Worm (Caenorhabditis elegans) whole organism, mixed stage, embryonic: Measurements from ENCODE around the gene acp-6.

Experiments
- M03D4.4 ChIP-seq: sonication (generic microtip); optimal IDR thresholded peaks from 2 replicates; lab custom pipeline; 2017; ENCODE audit warnings: mild to moderate bottlenecking, missing genetic modification characterization, missing compliant biosample characterization
- bed-3 ChIP-seq: fragments of 200-800 bp; sonication (Bioruptor generic); optimal IDR thresholded peaks from 3 replicates; lab custom pipeline; 2018; ENCODE audit warnings: mild to moderate bottlenecking, missing genetic modification characterization, moderate library complexity, missing compliant biosample characterization
- blmp-1 ChIP-seq: fragments of 150-350 bp; optimal IDR thresholded peaks from 2 replicates; lab custom pipeline; 2014; ENCODE audit warnings: missing biosample characterization, missing genetic modification characterization
- ceh-39 ChIP-seq: fragments of 150-350 bp; optimal IDR thresholded peaks from 2 replicates; lab custom pipeline; 2014; ENCODE audit warnings: missing biosample characterization, missing genetic modification characterization
- ceh-43 ChIP-seq: fragments of 200-800 bp; sonication (Bioruptor generic); optimal IDR thresholded peaks from 2 replicates; lab custom pipeline; 2018; ENCODE audit warnings: mild to moderate bottlenecking, missing genetic modification characterization, moderate library complexity, missing compliant biosample characterization
- ceh-83 ChIP-seq: fragments of 200-800 bp; sonication (Bioruptor generic); optimal IDR thresholded peaks from 2 replicates; lab custom pipeline; 2018; ENCODE audit warnings: mild to moderate bottlenecking, missing genetic modification characterization, missing compliant biosample characterization
- ces-1 ChIP-seq: fragments of 150-350 bp; optimal IDR thresholded peaks from 2 replicates; lab custom pipeline; 2014; ENCODE audit warnings: missing biosample characterization, missing genetic modification reagents, missing genetic modification characterization
- drap-1 ChIP-seq: fragments of 200-800 bp; sonication (Bioruptor generic); optimal IDR thresholded peaks from 3 replicates; lab custom pipeline; 2018; ENCODE audit warnings: mild to moderate bottlenecking, missing genetic modification characterization, missing compliant biosample characterization
- flh-1 ChIP-seq: fragments of 200-800 bp; sonication (Bioruptor generic); optimal IDR thresholded peaks from 2 replicates; lab custom pipeline; 2018; ENCODE audit warnings: mild to moderate bottlenecking, missing genetic modification characterization, moderate library complexity, missing compliant biosample characterization
- ham-2 ChIP-seq: fragments of 200-800 bp; sonication (Bioruptor generic); optimal IDR thresholded peaks from 2 replicates; lab custom pipeline; 2018; ENCODE audit warnings: mild to moderate bottlenecking, missing genetic modification characterization, missing compliant biosample characterization
- hlh-1 ChIP-seq: fragments of 150-350 bp; optimal IDR thresholded peaks from 2 replicates; lab custom pipeline; 2014; ENCODE audit warnings: missing biosample characterization, missing genetic modification reagents, missing genetic modification characterization
- lin-13 ChIP-seq: fragments of 150-350 bp; optimal IDR thresholded peaks from 2 replicates; lab custom pipeline; 2014; ENCODE audit warnings: missing biosample characterization, missing genetic modification characterization
- lin-32 ChIP-seq: fragments of 200-800 bp; sonication (Bioruptor generic); optimal IDR thresholded peaks from 2 replicates; lab custom pipeline; 2018; ENCODE audit warnings: mild to moderate bottlenecking, missing genetic modification characterization, missing compliant biosample characterization
- lsy-2 ChIP-seq: fragments of 150-350 bp; optimal IDR thresholded peaks from 2 replicates; lab custom pipeline; 2014; ENCODE audit warnings: missing biosample characterization, missing genetic modification characterization
- mab-5 ChIP-seq: fragments of 150-350 bp; optimal IDR thresholded peaks from 2 replicates; lab custom pipeline; 2014; ENCODE audit warnings: missing biosample characterization, missing genetic modification characterization
- mep-1 ChIP-seq: fragments of 150-350 bp; optimal IDR thresholded peaks from 2 replicates; lab custom pipeline; 2017; ENCODE audit warnings: missing biosample characterization, missing genetic modification reagents, missing genetic modification characterization, inconsistent platforms
- mls-2 ChIP-seq: sonication (generic microtip); optimal IDR thresholded peaks from 2 replicates; lab custom pipeline; 2016; ENCODE audit warnings: mild to moderate bottlenecking, missing genetic modification characterization, moderate library complexity, missing compliant biosample characterization
- nhr-12 ChIP-seq: fragments of 150-350 bp; optimal IDR thresholded peaks from 2 replicates; lab custom pipeline; 2014; ENCODE audit warnings: missing biosample characterization, missing genetic modification characterization
- nhr-2 ChIP-seq: fragments of 150-350 bp; optimal IDR thresholded peaks from 2 replicates; lab custom pipeline; 2014; ENCODE audit warnings: missing biosample characterization, missing genetic modification characterization
- nhr-237 ChIP-seq: fragments of 150-350 bp; optimal IDR thresholded peaks from 2 replicates; lab custom pipeline; 2014; ENCODE audit warnings: missing biosample characterization, missing genetic modification characterization
- nhr-28 ChIP-seq: fragments of 150-350 bp; optimal IDR thresholded peaks from 2 replicates; lab custom pipeline; 2014; ENCODE audit warnings: missing biosample characterization, missing genetic modification characterization
- nhr-76 ChIP-seq: sonication (generic microtip); optimal IDR thresholded peaks from 2 replicates; lab custom pipeline; 2017; ENCODE audit warnings: missing biosample characterization, missing genetic modification characterization
- sem-2 ChIP-seq: fragments of 200-800 bp; sonication (Bioruptor generic); optimal IDR thresholded peaks from 2 replicates; lab custom pipeline; 2018; ENCODE audit warnings: mild to moderate bottlenecking, missing genetic modification characterization, missing compliant biosample characterization
- snpc-4 ChIP-seq: fragments of 150-350 bp; optimal IDR thresholded peaks from 2 replicates; lab custom pipeline; 2014; ENCODE audit warnings: missing biosample characterization, missing genetic modification characterization
- tbx-8 ChIP-seq: fragments of 200-800 bp; sonication (Bioruptor generic); optimal IDR thresholded peaks from 2 replicates; lab custom pipeline; 2018; ENCODE audit warnings: mild to moderate bottlenecking, missing genetic modification characterization, moderate library complexity, missing compliant biosample characterization
- unc-120 ChIP-seq: sonication (generic microtip); optimal IDR thresholded peaks from 2 replicates; lab custom pipeline; 2017; ENCODE audit warnings: missing genetic modification characterization, missing compliant biosample characterization; ENCODE audit not compliant: poor library complexity, severe bottlenecking
- unc-62 ChIP-seq: fragments of 150-350 bp; optimal IDR thresholded peaks from 2 replicates; lab custom pipeline; 2014; ENCODE audit warnings: missing biosample characterization, missing genetic modification reagents, missing genetic modification characterization
- zip-8 ChIP-seq: fragments of 150-350 bp; optimal IDR thresholded peaks from 2 replicates; lab custom pipeline; 2014; ENCODE audit warnings: missing biosample characterization, missing genetic modification characterization
- ztf-11 ChIP-seq: fragments of 150-350 bp; optimal IDR thresholded peaks from 2 replicates; lab custom pipeline; 2014; ENCODE audit warnings: missing biosample characterization, missing genetic modification characterization

Gene acp-6

DNA sequence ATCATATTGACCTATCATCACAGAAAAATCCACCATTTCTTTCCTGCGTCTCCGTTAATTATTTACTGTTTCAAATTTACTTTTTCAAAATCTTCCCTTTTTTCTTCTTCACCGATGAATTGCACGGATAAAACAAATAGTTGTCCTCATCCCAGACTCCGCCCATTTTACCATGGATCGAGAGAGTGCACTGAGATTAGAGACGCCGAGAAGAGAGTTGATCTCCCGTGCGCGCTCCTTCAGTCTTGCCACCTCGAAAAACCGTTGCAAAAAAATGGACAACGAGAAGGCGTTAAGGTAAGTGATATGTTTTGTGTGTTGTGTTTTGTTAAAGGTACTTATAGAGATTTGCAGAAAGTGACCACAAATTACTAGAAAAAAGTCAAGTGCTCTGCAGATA lies 12.1 kb upstream of the acp-6 start, which contains the start of gene dlc-5:
dlc-5 (plus strand) TSS at position 154 of the 400 bp plus-strand sequence.
- no peak for TF ChIP-seq ceh-43
- TF ChIP-seq unc-62 (GFP tag; lab: Kevin White, UChicago): no peak
- no peak for TF ChIP-seq flh-1 (GFP tag; lab: Kevin White, UChicago)
- TF ChIP-seq unc-120: no peak
- no peak for TF ChIP-seq sem-2
- TF ChIP-seq mls-2 (tag; lab: Kevin White, UChicago): no peak
- TF ChIP-seq lsy-2 (tag; lab: Kevin White, UChicago): no peak
- no peak for TF ChIP-seq lin-13 (tag; lab: Kevin White, UChicago)
- TF ChIP-seq mab-5 (tag; lab: Kevin White, UChicago): no peak
- no peak for TF ChIP-seq nhr-12 (tag; lab: Kevin White, UChicago)

ce11 chrIV:6433424-6433823 lies 7.5 kb upstream of the acp-6 start:
- TF ChIP-seq bed-3 (GFP tag; lab: Kevin White, UChicago): no peak
- no peak for TF ChIP-seq ztf-11 (tag; lab: Kevin White, UChicago)
- no peak for TF ChIP-seq ceh-39 (tag; lab: Kevin White, UChicago)
- no peak for TF ChIP-seq hlh-1
- TF ChIP-seq M03D4.4 (tag; lab: Kevin White, UChicago): no peak
- no peak for TF ChIP-seq lin-13 (tag; lab: Kevin White, UChicago)
- TF ChIP-seq lsy-2 (tag; lab: Kevin White, UChicago): no peak
- no peak for TF ChIP-seq mls-2 (tag; lab: Kevin White, UChicago)
- no peak for TF ChIP-seq unc-120
- TF ChIP-seq nhr-76: no peak
- TF ChIP-seq nhr-2 (tag; lab: Kevin White, UChicago): no peak
- no peak for TF ChIP-seq flh-1 (GFP tag; lab: Kevin White, UChicago)

ce11 chrIV:6432375-6432774 lies 6.4 kb upstream of the acp-6 start:
- TF ChIP-seq mls-2 (tag; lab: Kevin White, UChicago) (no peak), nhr-2 (tag; lab: Kevin White, UChicago) (no peak), ceh-83 (GFP tag; lab: Kevin White, UChicago) (no peak), ceh-39 (tag; lab: Kevin White, UChicago) (no peak), ztf-11 (tag; lab: Kevin White, UChicago) (no peak), lin-13 (tag; lab: Kevin White, UChicago) (no peak), unc-62 (GFP tag; lab: Kevin White, UChicago) (no peak), mab-5 (tag; lab: Kevin White, UChicago) (no peak), snpc-4 (tag; lab: Kevin White, UChicago) (no peak), M03D4.4 (tag; lab: Kevin White, UChicago) (no peak), unc-120 (no peak), sem-2 (no peak)

- TF ChIP-seq snpc-4 (tag; lab: Kevin White, UChicago) (no peak), unc-62 (GFP tag; lab: Kevin White, UChicago) (no peak), nhr-237 (no peak), M03D4.4 (tag; lab: Kevin White, UChicago) (no peak), zip-8 (tag; lab: Kevin White, UChicago) (no peak), nhr-76 (no peak), lin-32 (GFP tag; lab: Kevin White, UChicago) (no peak), blmp-1 (tag; lab: Kevin White, UChicago) (no peak), unc-120 (no peak), ces-1 (no peak)
Measured at ce11 chrIV:6431582-6431981, 5.6 kb upstream of the acp-6 start, which contains the start of gene acp-7. acp-7 (minus strand) TSS chrIV:6431682.

- no peak for TF ChIP-seq mep-1 (tag; lab: Kevin White, UChicago)
- no peak for TF ChIP-seq tbx-8 (GFP tag; lab: Kevin White, UChicago)
- TF ChIP-seq lin-13 (tag; lab: Kevin White, UChicago): no peak
Measured at ce11 chrIV:6427223-6427622, 1.3 kb upstream of the acp-6 start.

DNA sequence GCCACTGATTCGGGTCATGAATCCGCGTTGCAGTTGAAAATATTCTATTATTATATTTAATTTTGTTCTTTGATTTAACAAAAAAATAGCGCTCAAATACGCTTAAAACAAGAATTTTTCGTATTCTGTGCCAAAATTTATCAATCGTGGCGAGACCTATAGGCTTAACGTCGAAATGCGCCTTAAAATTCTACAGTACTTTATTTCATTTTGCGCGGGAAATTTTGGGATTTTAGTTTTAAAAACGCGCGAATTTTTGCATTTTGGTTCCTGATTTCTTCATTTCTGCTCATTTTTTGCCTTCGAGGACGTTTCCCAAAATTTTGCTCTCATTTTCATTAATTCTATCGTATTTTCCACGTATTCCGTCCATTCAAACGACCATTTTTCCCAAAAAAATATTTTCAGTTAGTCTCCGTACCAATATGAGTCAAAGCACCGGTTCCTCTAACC lies 4.7 kb downstream of the acp-6 start, which contains the start of gene puf-11:
puf-11 (plus strand) TSS at position 403 of the 453 bp plus-strand sequence.
- no peak for TF ChIP-seq nhr-28
- no peak for TF ChIP-seq ham-2 (GFP tag; lab: Kevin White, UChicago)
- no peak for TF ChIP-seq zip-8 (tag; lab: Kevin White, UChicago)
- TF ChIP-seq flh-1 (GFP tag; lab: Kevin White, UChicago): no peak
- no peak for TF ChIP-seq nhr-2 (tag; lab: Kevin White, UChicago)
- TF ChIP-seq hlh-1: no peak
- TF ChIP-seq drap-1 (GFP tag; lab: Kevin White, UChicago): no peak
